Fruit fly (Drosophila melanogaster) whole organism, embryonic: ENCODE data around the gene CG43993.

Experiments used
- CG10274 ChIP-seq: fragments of 200-800 bp; sonication (Bioruptor generic); optimal IDR thresholded peaks from 3 replicates; lab custom pipeline; 2017; ENCODE audit warnings: missing biosample characterization, mild to moderate bottlenecking, missing genetic modification characterization
- CG10654 ChIP-seq: fragments of 200-800 bp; sonication (Bioruptor generic); optimal IDR thresholded peaks from 2 replicates; lab custom pipeline; 2016; ENCODE audit warnings: missing biosample characterization, missing genetic modification characterization
- CG11085 ChIP-seq: fragments of 200-800 bp; sonication (Bioruptor generic); IDR thresholded peaks from 2 replicates; pipeline ENCODE4 v1.3.6; 2022; ENCODE audit warnings: missing biosample characterization, missing genetic modification characterization
- CG11696 ChIP-seq: fragments of 200-800 bp; sonication (Bioruptor generic); IDR thresholded peaks from 2 replicates; pipeline ENCODE4 v1.3.6; 2022; ENCODE audit warnings: missing biosample characterization, missing genetic modification characterization
- CG13894 ChIP-seq: fragments of 200-800 bp; sonication (Bioruptor generic); optimal IDR thresholded peaks from 3 replicates; lab custom pipeline; 2018; ENCODE audit warnings: missing biosample characterization, mild to moderate bottlenecking, missing genetic modification characterization, moderate library complexity
- CG14965 ChIP-seq: fragments of 200-800 bp; sonication (Bioruptor generic); optimal IDR thresholded peaks from 2 replicates; lab custom pipeline; 2016; ENCODE audit warnings: missing biosample characterization, missing genetic modification characterization, borderline replicate concordance
- CG15269 ChIP-seq: fragments of 200-800 bp; sonication (Bioruptor generic); optimal IDR thresholded peaks from 2 replicates; lab custom pipeline; 2018; ENCODE audit warnings: missing biosample characterization, mild to moderate bottlenecking, missing genetic modification characterization, moderate library complexity
- CG15601 ChIP-seq: fragments of 200-800 bp; sonication (Bioruptor generic); optimal IDR thresholded peaks from 3 replicates; lab custom pipeline; 2019; ENCODE audit warnings: missing biosample characterization, mild to moderate bottlenecking, missing genetic modification characterization, moderate library complexity
- CG17186 ChIP-seq: fragments of 200-800 bp; sonication (Bioruptor generic); optimal IDR thresholded peaks from 3 replicates; lab custom pipeline; 2017; ENCODE audit warnings: missing biosample characterization, missing genetic modification reagents, missing genetic modification characterization
- CG1832 ChIP-seq: fragments of 200-800 bp; sonication (Bioruptor generic); optimal IDR thresholded peaks from 2 replicates; lab custom pipeline; 2017; ENCODE audit warnings: missing biosample characterization, mild to moderate bottlenecking, missing genetic modification characterization, inconsistent platforms
- CG18476 ChIP-seq: fragments of 200-800 bp; sonication (Bioruptor generic); optimal IDR thresholded peaks from 2 replicates; lab custom pipeline; 2016; ENCODE audit warnings: missing biosample characterization, mild to moderate bottlenecking, missing genetic modification characterization
- CG2116 ChIP-seq: fragments of 200-800 bp; sonication (Bioruptor generic); optimal IDR thresholded peaks from 3 replicates; lab custom pipeline; 2018; ENCODE audit warnings: missing biosample characterization, mild to moderate bottlenecking, missing genetic modification characterization
- CG2199 ChIP-seq: fragments of 200-800 bp; sonication (Bioruptor generic); IDR thresholded peaks from 3 replicates; pipeline ENCODE4 v1.3.6; 2022; ENCODE audit warnings: missing biosample characterization, missing genetic modification characterization
- CG2678 ChIP-seq: fragments of 200-800 bp; sonication (Bioruptor generic); optimal IDR thresholded peaks from 3 replicates; lab custom pipeline; 2019; ENCODE audit warnings: missing biosample characterization, mild to moderate bottlenecking, missing genetic modification characterization, moderate library complexity
- CG2712 ChIP-seq: fragments of 200-800 bp; optimal IDR thresholded peaks from 3 replicates; lab custom pipeline; 2019; ENCODE audit warnings: missing biosample characterization, mild to moderate bottlenecking, missing genetic modification characterization, moderate library complexity
- CG34376 ChIP-seq: fragments of 200-800 bp; sonication (Bioruptor generic); optimal IDR thresholded peaks from 2 replicates; lab custom pipeline; 2018; ENCODE audit warnings: missing biosample characterization, mild to moderate bottlenecking, missing genetic modification characterization
- CG6175 ChIP-seq: fragments of 200-800 bp; sonication (Bioruptor generic); IDR thresholded peaks from 3 replicates; pipeline ENCODE4 v1.3.6; 2022; ENCODE audit warnings: missing biosample characterization, missing genetic modification characterization
- CG6272 ChIP-seq: fragments of 200-800 bp; sonication (Bioruptor generic); IDR thresholded peaks from 2 replicates; pipeline ENCODE4 v1.3.6; 2022; ENCODE audit warnings: missing biosample characterization, missing genetic modification characterization
- CG7745 ChIP-seq: fragments of 200-800 bp; sonication (Bioruptor generic); optimal IDR thresholded peaks from 2 replicates; lab custom pipeline; 2018; ENCODE audit warnings: missing biosample characterization, mild to moderate bottlenecking, missing genetic modification characterization, moderate library complexity
- D19B ChIP-seq: fragments of 200-800 bp; sonication (Bioruptor generic); optimal IDR thresholded peaks from 2 replicates; lab custom pipeline; 2017; ENCODE audit warnings: missing biosample characterization, mild to moderate bottlenecking, missing genetic modification characterization
- Dip3 ChIP-seq: fragments of 200-800 bp; sonication (Bioruptor generic); optimal IDR thresholded peaks from 3 replicates; lab custom pipeline; 2016; ENCODE audit warnings: missing biosample characterization, missing genetic modification characterization
- Dll ChIP-seq: fragments of 200-800 bp; sonication (Bioruptor generic); IDR thresholded peaks from 4 replicates; pipeline ENCODE4 v1.3.6; 2022; ENCODE audit warnings: missing biosample characterization, missing genetic modification characterization; ENCODE audit not compliant: partially characterized antibody
- GATAe ChIP-seq: fragments of 200-800 bp; sonication (Bioruptor generic); conservative IDR thresholded peaks from 2 replicates; pipeline ENCODE4 v1.3.6; 2022; ENCODE audit warnings: missing biosample characterization, missing genetic modification characterization
- Gsc ChIP-seq: fragments of 200-800 bp; sonication (Bioruptor generic); IDR thresholded peaks from 2 replicates; pipeline ENCODE4 v1.3.6; 2022; ENCODE audit warnings: missing biosample characterization, missing genetic modification characterization
- HmgZ ChIP-seq: fragments of 200-800 bp; sonication (Bioruptor generic); optimal IDR thresholded peaks from 2 replicates; lab custom pipeline; 2018; ENCODE audit warnings: missing biosample characterization, mild to moderate bottlenecking, missing genetic modification characterization
- Mes4 ChIP-seq: fragments of 200-800 bp; sonication (Bioruptor generic); optimal IDR thresholded peaks from 2 replicates; lab custom pipeline; 2016; ENCODE audit warnings: missing biosample characterization, missing genetic modification characterization
- Nf-YB ChIP-seq: fragments of 200-800 bp; sonication (Bioruptor generic); optimal IDR thresholded peaks from 3 replicates; lab custom pipeline; 2019; ENCODE audit warnings: missing biosample characterization, mild to moderate bottlenecking, missing genetic modification characterization, moderate library complexity
- Pdp1 ChIP-seq, 2 experiments: fragments of 200-800 bp; sonication (Bioruptor generic); optimal IDR thresholded peaks; 3 replicates each; lab custom pipeline; 2016; ENCODE audit warnings: missing biosample characterization in 2 of 2, missing genetic modification characterization in 2 of 2, mild to moderate bottlenecking in 1 of 2, moderate library complexity in 1 of 2
- Sry-δ ChIP-seq: fragments of 200-800 bp; sonication (Bioruptor generic); optimal IDR thresholded peaks from 2 replicates; lab custom pipeline; 2016; ENCODE audit warnings: missing biosample characterization, missing genetic modification characterization
- abd-A ChIP-seq: fragments of 200-800 bp; sonication (Bioruptor generic); optimal IDR thresholded peaks from 3 replicates; lab custom pipeline; 2019; ENCODE audit warnings: missing biosample characterization, mild to moderate bottlenecking, missing genetic modification characterization, moderate library complexity
- cato ChIP-seq: fragments of 200-800 bp; sonication (Bioruptor generic); optimal IDR thresholded peaks from 2 replicates; lab custom pipeline; 2016; ENCODE audit warnings: missing biosample characterization, missing genetic modification characterization, borderline replicate concordance
- chif ChIP-seq, 2 experiments: fragments of 200-800 bp; sonication (Bioruptor generic); optimal IDR thresholded peaks; 3 replicates each; lab custom pipeline; 2016; ENCODE audit warnings: missing biosample characterization in 2 of 2, missing genetic modification characterization in 2 of 2
- chm ChIP-seq: fragments of 200-800 bp; sonication (Bioruptor generic); IDR thresholded peaks from 2 replicates; pipeline ENCODE4 v1.3.6; 2022; ENCODE audit warnings: missing biosample characterization, missing genetic modification characterization
- croc ChIP-seq: fragments of 200-800 bp; sonication (Bioruptor generic); conservative IDR thresholded peaks from 3 replicates; pipeline ENCODE4 v1.3.6; 2022; ENCODE audit warnings: missing biosample characterization, missing genetic modification characterization
- cwo ChIP-seq: fragments of 200-800 bp; sonication (Bioruptor generic); optimal IDR thresholded peaks from 3 replicates; lab custom pipeline; 2017; ENCODE audit warnings: missing biosample characterization, missing genetic modification characterization, mild to moderate bottlenecking, moderate library complexity, missing genetic modification reagents
- disco-r ChIP-seq: fragments of 200-800 bp; sonication (Bioruptor generic); optimal IDR thresholded peaks from 2 replicates; lab custom pipeline; 2016; ENCODE audit warnings: missing biosample characterization, missing genetic modification characterization
- gsb-n ChIP-seq: fragments of 200-800 bp; sonication (Bioruptor generic); optimal IDR thresholded peaks from 3 replicates; lab custom pipeline; 2018; ENCODE audit warnings: missing biosample characterization, mild to moderate bottlenecking, missing genetic modification characterization
- mirr ChIP-seq: fragments of 200-800 bp; sonication (Bioruptor generic); optimal IDR thresholded peaks from 3 replicates; lab custom pipeline; 2018; ENCODE audit warnings: missing biosample characterization, mild to moderate bottlenecking, missing genetic modification characterization
- nom ChIP-seq: fragments of 200-800 bp; sonication (Bioruptor generic); optimal IDR thresholded peaks from 2 replicates; lab custom pipeline; 2017; ENCODE audit warnings: missing biosample characterization, missing genetic modification characterization, mild to moderate bottlenecking, moderate library complexity, missing genetic modification reagents
- repo ChIP-seq: fragments of 200-800 bp; sonication (Bioruptor generic); optimal IDR thresholded peaks from 2 replicates; lab custom pipeline; 2016; ENCODE audit warnings: missing biosample characterization, missing genetic modification characterization
- row ChIP-seq: fragments of 200-800 bp; sonication (Bioruptor generic); IDR thresholded peaks from 3 replicates; pipeline ENCODE4 v1.3.6; 2022; ENCODE audit warnings: missing biosample characterization, missing genetic modification characterization
- sc ChIP-seq, 3 experiments: fragments of >200 bp in 2 of 3; fragments of 200-800 bp in 1 of 3; sonication (Bioruptor generic) in 1 of 3; optimal IDR thresholded peaks; 2 replicates in 2 of 3; 3 replicates in 1 of 3; lab custom pipeline; 2017; ENCODE audit warnings: mild to moderate bottlenecking in 1 of 3, missing biosample characterization in 1 of 3, missing genetic modification characterization in 1 of 3, missing genetic modification reagents in 1 of 3
- sens ChIP-seq: fragments of 200-800 bp; sonication (Bioruptor generic); peaks from one replicate; lab custom pipeline; 2016; ENCODE audit warnings: missing biosample characterization, missing genetic modification characterization
- sr ChIP-seq: fragments of 200-800 bp; sonication (Bioruptor generic); IDR thresholded peaks from 3 replicates; pipeline ENCODE4 v1.3.6; 2022; ENCODE audit warnings: missing biosample characterization, missing genetic modification characterization
- sug ChIP-seq: fragments of 200-800 bp; optimal IDR thresholded peaks from 2 replicates; lab custom pipeline; 2019; ENCODE audit warnings: missing biosample characterization, mild to moderate bottlenecking, missing genetic modification characterization, moderate library complexity
- tap ChIP-seq: fragments of 200-800 bp; optimal IDR thresholded peaks from 3 replicates; lab custom pipeline; 2019; ENCODE audit warnings: missing biosample characterization, mild to moderate bottlenecking, missing genetic modification characterization, moderate library complexity
- vnd ChIP-seq: fragments of 200-800 bp; sonication (Bioruptor generic); IDR thresholded peaks from 3 replicates; pipeline ENCODE4 v1.3.6; 2022; ENCODE audit warnings: missing biosample characterization, missing genetic modification characterization; ENCODE audit not compliant: partially characterized antibody

Gene CG43993

DNA sequence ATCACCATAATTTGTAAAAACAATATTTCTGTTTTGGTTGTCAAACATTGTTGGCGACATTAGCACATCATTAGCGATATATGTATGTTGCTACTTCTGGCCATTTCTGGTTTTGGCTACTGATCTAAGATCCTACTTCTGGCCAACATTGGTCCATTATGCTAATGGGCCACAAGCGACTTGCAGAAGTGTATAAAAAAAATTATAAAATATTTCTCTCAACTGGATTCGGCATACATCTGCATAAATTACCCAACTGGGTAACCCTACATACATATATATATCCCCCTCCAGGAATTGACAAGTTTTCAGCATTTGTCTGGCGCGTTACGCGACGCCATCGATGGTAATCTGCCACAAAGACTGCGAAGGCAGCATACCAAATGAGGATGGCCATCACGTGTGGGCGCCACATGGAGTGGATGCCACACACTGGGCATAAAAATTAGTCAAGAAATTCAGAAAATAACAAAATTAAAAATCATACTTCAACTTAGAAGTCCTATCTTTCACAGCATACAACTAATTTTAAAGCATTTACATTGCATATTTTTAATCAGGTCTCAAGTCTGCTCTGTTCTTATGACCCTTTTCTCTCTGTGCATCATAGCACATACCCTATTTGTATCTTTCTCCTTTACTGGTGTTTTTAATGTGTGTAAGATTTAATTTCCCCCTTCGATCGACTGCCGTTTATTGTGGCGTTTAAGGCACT, 5.2 kb downstream of the CG43993 start (continued):
- TF ChIP-seq sens (GFP tag; lab: Kevin White, UChicago) (peak; percentile 94), CG10654 (GFP tag; lab: Kevin White, UChicago) (peak; percentile 16)

DNA sequence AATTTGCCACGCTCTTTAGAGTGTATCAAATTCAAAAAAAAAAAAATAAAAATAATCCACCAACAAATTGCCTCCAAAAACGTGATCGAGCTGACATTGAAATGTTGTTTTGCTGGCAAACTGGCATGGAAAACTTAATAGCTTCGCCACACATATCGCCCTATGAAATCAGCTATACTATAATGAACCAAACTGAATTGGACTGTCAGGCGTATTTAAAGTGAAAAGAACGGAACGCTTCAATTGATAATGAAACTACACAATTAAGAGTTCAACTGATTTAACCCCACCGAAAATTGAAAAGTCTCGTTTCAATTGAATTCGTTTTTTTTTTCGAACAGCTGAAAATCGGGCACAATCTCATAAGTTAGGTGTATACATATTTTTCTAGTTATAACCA, 6.7 kb downstream of the CG43993 start:
- TF ChIP-seq CG2678 (tag; lab: Kevin White, UChicago): no peak
- no peak for TF ChIP-seq CG1832 (GFP tag; lab: Kevin White, UChicago)
- TF ChIP-seq CG7745 (tag; lab: Kevin White, UChicago): no peak
- no peak for TF ChIP-seq tap (tag; lab: Kevin White, UChicago)
- TF ChIP-seq CG15269: peak; percentile 25
- peak; percentile 23 for TF ChIP-seq gsb-n
- TF ChIP-seq CG34376: peak; percentile 77
- peak; percentile 55 for TF ChIP-seq sug
- peak; percentile 42 for TF ChIP-seq abd-A
- TF ChIP-seq CG15601: peak; percentile 64
- no peak for TF ChIP-seq CG18476 (GFP tag; lab: Kevin White, UChicago)
- TF ChIP-seq sr: no peak
- no peak for TF ChIP-seq CG11085
- TF ChIP-seq CG2116 (GFP tag; lab: Kevin White, UChicago): no peak
- peak; percentile 26 for TF ChIP-seq CG13894
- TF ChIP-seq CG6175 (GFP tag; lab: Robert Waterston, UW): 0 out of 3 replicates have a peak, but pooled peaks have one; percentile 12
- TF ChIP-seq croc (GFP tag; lab: Robert Waterston, UW): no peak
- TF ChIP-seq cwo (GFP tag; lab: Kevin White, UChicago): peak; percentile 80
- TF ChIP-seq Dll: no peak
- no peak for TF ChIP-seq CG6272 (GFP tag; lab: Robert Waterston, UW)
- TF ChIP-seq CG2199 (GFP tag; lab: Robert Waterston, UW): 0 out of 3 replicates have a peak, but pooled peaks have one; percentile 46
- no peak for TF ChIP-seq Sry-δ (GFP tag; lab: Kevin White, UChicago)
- no peak for TF ChIP-seq chif (GFP tag; optimal IDR thresholded peaks at IDR 0.05; lab: Kevin White, UChicago)
- no peak for TF ChIP-seq CG17186 (GFP tag; lab: Kevin White, UChicago)
- TF ChIP-seq disco-r (GFP tag; lab: Kevin White, UChicago): no peak
- no peak for TF ChIP-seq CG14965 (GFP tag; lab: Kevin White, UChicago)
- no peak for TF ChIP-seq CG2712 (tag; lab: Kevin White, UChicago)
- no peak for TF ChIP-seq cato
- no peak for TF ChIP-seq vnd (GFP tag; lab: Robert Waterston, UW)
- TF ChIP-seq CG10274 (GFP tag; lab: Kevin White, UChicago): no peak
- TF ChIP-seq Mes4 (GFP tag; lab: Kevin White, UChicago): no peak
- TF ChIP-seq, all 482 proteins: peak for 10

DNA sequence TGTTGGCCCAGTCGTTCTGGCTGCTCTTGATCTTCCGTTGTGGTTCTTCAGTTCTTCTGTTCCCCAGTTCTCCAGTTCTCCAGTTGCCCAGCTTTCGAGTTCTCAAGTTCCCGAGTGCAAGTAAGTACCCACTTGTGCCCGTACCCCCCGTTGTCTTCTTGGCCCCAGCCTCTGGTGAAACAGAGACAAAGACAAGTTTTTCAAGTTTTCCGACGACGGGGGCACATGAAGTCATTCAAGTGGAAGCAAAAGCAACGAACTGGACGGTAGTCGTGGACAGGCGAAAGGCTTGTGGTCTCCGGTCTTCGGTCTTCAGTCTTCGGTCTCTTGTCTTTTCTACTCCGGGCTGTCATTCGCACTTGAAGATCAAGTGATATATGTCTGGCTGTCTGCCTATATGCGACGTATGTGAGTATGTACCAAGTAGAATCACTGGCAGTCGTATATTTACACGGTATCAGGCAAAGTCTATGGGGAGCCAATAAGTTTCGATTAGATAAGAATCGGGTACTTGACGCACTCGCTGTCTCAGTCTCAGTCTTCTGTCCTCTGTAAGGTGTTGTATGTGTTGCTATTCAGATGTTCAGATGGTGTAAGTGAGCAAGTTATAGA, 8.1 kb downstream of the CG43993 start:
- TF ChIP-seq Dip3 (GFP tag; lab: Kevin White, UChicago) (no peak), CG11696 (GFP tag; lab: Robert Waterston, UW) (no peak), Gsc (GFP tag; lab: Robert Waterston, UW) (no peak), HmgZ (tag; lab: Kevin White, UChicago) (peak; percentile 47), Nf-YB (GFP tag; lab: Kevin White, UChicago) (peak; percentile 13), sc (optimal IDR thresholded peaks at IDR 0.05; lab: Kevin White, UChicago) (no peak), sc (GFP tag; optimal IDR thresholded peaks at IDR 0.05; lab: Kevin White, UChicago) (no peak), mirr (peak; percentile 29), nom (peak; percentile 60), chm (peak; percentile 16; the same call in 1 of the 2 replicates), Pdp1 (GFP tag; optimal IDR thresholded peaks at IDR 0.05; lab: Kevin White, UChicago) (peak in 1 of 2 experiments; percentile 35), repo (GFP tag; lab: Kevin White, UChicago) (no peak), sug (peak; percentile 90), row (GFP tag; lab: Robert Waterston, UW) (0 out of 3 replicates have a peak, but pooled peaks have one; percentile 16), GATAe (GFP tag; lab: Robert Waterston, UW) (peak; percentile 19; the same call in 1 of the 2 replicates), D19B (GFP tag; lab: Kevin White, UChicago) (peak; percentile 78)
